Worm (Caenorhabditis elegans) whole organism, L2 larva: ENCODE measurements around the gene pph-6.

Experiments used
- C34F6.9 ChIP-seq: fragments of 150-350 bp; optimal IDR thresholded peaks from 2 replicates; lab custom pipeline; 2014; ENCODE audit warnings: missing biosample characterization, missing genetic modification characterization
- F13H6.1 ChIP-seq: sonication (generic microtip); optimal IDR thresholded peaks from 2 replicates; lab custom pipeline; 2016; ENCODE audit warnings: missing genetic modification characterization, missing compliant biosample characterization
- R02D3.7 ChIP-seq: fragments of 150-350 bp; optimal IDR thresholded peaks from 2 replicates; lab custom pipeline; 2014; ENCODE audit warnings: missing biosample characterization, missing genetic modification characterization
- Y55F3AM.14 ChIP-seq: fragments of 200-800 bp; sonication (Bioruptor generic); optimal IDR thresholded peaks from 2 replicates; lab custom pipeline; 2018; ENCODE audit warnings: mild to moderate bottlenecking, missing genetic modification characterization, missing compliant biosample characterization
- ZK546.5 ChIP-seq: sonication (generic microtip); optimal IDR thresholded peaks from 2 replicates; lab custom pipeline; 2017; ENCODE audit warnings: missing biosample characterization, missing genetic modification characterization
- alr-1 ChIP-seq: fragments of 150-350 bp; optimal IDR thresholded peaks from 2 replicates; lab custom pipeline; 2014; ENCODE audit warnings: missing biosample characterization, missing genetic modification characterization
- aly-2 ChIP-seq: fragments of 150-350 bp; optimal IDR thresholded peaks from 2 replicates; lab custom pipeline; 2014; ENCODE audit warnings: missing biosample characterization, missing genetic modification characterization
- ama-1 ChIP-seq: fragments of 150-350 bp; optimal IDR thresholded peaks from 2 replicates; lab custom pipeline; 2018; ENCODE audit warnings: inconsistent platforms
- blmp-1 ChIP-seq: sonication (generic microtip); optimal IDR thresholded peaks from 2 replicates; lab custom pipeline; 2017; ENCODE audit warnings: missing genetic modification characterization, mild to moderate bottlenecking, missing compliant biosample characterization, antibody characterized with exemption, moderate library complexity; ENCODE audit not compliant: insufficient read depth
- ceh-16 ChIP-seq: fragments of 150-350 bp; optimal IDR thresholded peaks from 2 replicates; lab custom pipeline; 2014; ENCODE audit warnings: missing biosample characterization, missing genetic modification characterization
- ceh-82 ChIP-seq: fragments of 150-350 bp; optimal IDR thresholded peaks from 2 replicates; lab custom pipeline; 2014; ENCODE audit warnings: missing biosample characterization, missing genetic modification characterization
- crh-2 ChIP-seq: sonication (generic microtip); optimal IDR thresholded peaks from 2 replicates; lab custom pipeline; 2017; ENCODE audit warnings: missing biosample characterization, missing genetic modification characterization
- dmd-4 ChIP-seq: sonication (generic microtip); optimal IDR thresholded peaks from 2 replicates; lab custom pipeline; 2017; ENCODE audit warnings: missing biosample characterization, missing genetic modification characterization
- egl-27 ChIP-seq: sonication (generic microtip); optimal IDR thresholded peaks from 3 replicates; lab custom pipeline; 2017; ENCODE audit warnings: missing biosample characterization, missing genetic modification reagents, missing genetic modification characterization
- elt-1 ChIP-seq: fragments of 150-350 bp; optimal IDR thresholded peaks from 2 replicates; lab custom pipeline; 2014; ENCODE audit warnings: missing biosample characterization, missing genetic modification characterization
- elt-3 ChIP-seq: sonication (generic microtip); optimal IDR thresholded peaks from 2 replicates; lab custom pipeline; 2017; ENCODE audit warnings: missing biosample characterization, missing genetic modification characterization
- fos-1 ChIP-seq: fragments of 150-350 bp; optimal IDR thresholded peaks from 2 replicates; lab custom pipeline; 2014; ENCODE audit warnings: missing biosample characterization, missing genetic modification characterization
- gmeb-1 ChIP-seq: fragments of 150-350 bp; optimal IDR thresholded peaks from 2 replicates; lab custom pipeline; 2014; ENCODE audit warnings: missing biosample characterization, missing genetic modification characterization
- lin-11 ChIP-seq: fragments of 150-350 bp; sonication (generic microtip); optimal IDR thresholded peaks from 2 replicates; lab custom pipeline; 2014; ENCODE audit warnings: missing biosample characterization, missing genetic modification characterization, inconsistent platforms, mixed read lengths
- lin-13 ChIP-seq: fragments of 150-350 bp; optimal IDR thresholded peaks from 2 replicates; lab custom pipeline; 2014; ENCODE audit warnings: missing biosample characterization, missing genetic modification reagents, missing genetic modification characterization
- lin-39 ChIP-seq: fragments of 150-350 bp; optimal IDR thresholded peaks from 2 replicates; lab custom pipeline; 2014; ENCODE audit warnings: missing biosample characterization, missing genetic modification reagents, missing genetic modification characterization
- lsy-2 ChIP-seq, 2 experiments: fragments of 150-350 bp in 1 of 2; sonication (generic microtip) in 1 of 2; optimal IDR thresholded peaks; 2 replicates each; lab custom pipeline; 2014 to 2017; ENCODE audit warnings: missing biosample characterization in 2 of 2, missing genetic modification characterization in 2 of 2
- mab-5 ChIP-seq: fragments of 150-350 bp; optimal IDR thresholded peaks from 2 replicates; lab custom pipeline; 2014; ENCODE audit warnings: missing biosample characterization, missing genetic modification characterization
- mbf-1 ChIP-seq: sonication (generic microtip); optimal IDR thresholded peaks from 2 replicates; lab custom pipeline; 2017; ENCODE audit warnings: missing biosample characterization, missing genetic modification characterization
- mdl-1 ChIP-seq, 2 experiments: fragments of 150-350 bp in 1 of 2; sonication (generic microtip) in 1 of 2; optimal IDR thresholded peaks; 2 replicates each; lab custom pipeline; 2017; ENCODE audit warnings: missing biosample characterization in 2 of 2, missing genetic modification characterization in 2 of 2
- nhr-10 ChIP-seq: sonication (generic microtip); optimal IDR thresholded peaks from 2 replicates; lab custom pipeline; 2017; ENCODE audit warnings: missing biosample characterization, missing genetic modification characterization
- nhr-11 ChIP-seq: fragments of 150-350 bp; optimal IDR thresholded peaks from 2 replicates; lab custom pipeline; 2014; ENCODE audit warnings: missing biosample characterization, missing genetic modification characterization
- nhr-12 ChIP-seq: fragments of 150-350 bp; optimal IDR thresholded peaks from 2 replicates; lab custom pipeline; 2014; ENCODE audit warnings: missing biosample characterization, missing genetic modification characterization
- nhr-129 ChIP-seq: fragments of 150-350 bp; optimal IDR thresholded peaks from 2 replicates; lab custom pipeline; 2014; ENCODE audit warnings: missing biosample characterization, missing genetic modification characterization
- nhr-21 ChIP-seq: fragments of 150-350 bp; optimal IDR thresholded peaks from 2 replicates; lab custom pipeline; 2014; ENCODE audit warnings: missing biosample characterization, missing genetic modification characterization
- nhr-23 ChIP-seq: fragments of 150-350 bp; optimal IDR thresholded peaks from 2 replicates; lab custom pipeline; 2014; ENCODE audit warnings: missing biosample characterization, missing genetic modification reagents, missing genetic modification characterization
- nhr-237 ChIP-seq: fragments of 150-350 bp; optimal IDR thresholded peaks from 2 replicates; lab custom pipeline; 2014; ENCODE audit warnings: missing biosample characterization, missing genetic modification characterization
- nhr-25 ChIP-seq: fragments of 150-350 bp; sonication (generic microtip); optimal IDR thresholded peaks from 3 replicates; lab custom pipeline; 2014; ENCODE audit warnings: missing biosample characterization, missing genetic modification characterization
- nhr-6 ChIP-seq: fragments of 150-350 bp; optimal IDR thresholded peaks from 2 replicates; lab custom pipeline; 2014; ENCODE audit warnings: missing biosample characterization, missing genetic modification characterization
- nhr-77 ChIP-seq: fragments of 150-350 bp; optimal IDR thresholded peaks from 2 replicates; lab custom pipeline; 2014; ENCODE audit warnings: missing biosample characterization, missing genetic modification characterization
- peb-1 ChIP-seq: fragments of 150-350 bp; optimal IDR thresholded peaks from 2 replicates; lab custom pipeline; 2014; ENCODE audit warnings: missing biosample characterization, missing genetic modification characterization
- sem-4 ChIP-seq: fragments of 150-350 bp; optimal IDR thresholded peaks from 2 replicates; lab custom pipeline; 2014; ENCODE audit warnings: missing biosample characterization, missing genetic modification reagents, missing genetic modification characterization
- skn-1 ChIP-seq: sonication (generic microtip); optimal IDR thresholded peaks from 2 replicates; lab custom pipeline; 2017; ENCODE audit warnings: missing biosample characterization, missing genetic modification characterization
- sma-3 ChIP-seq: sonication (generic microtip); optimal IDR thresholded peaks from 2 replicates; lab custom pipeline; 2016; ENCODE audit warnings: missing genetic modification reagents, missing genetic modification characterization, missing compliant biosample characterization
- sma-9 ChIP-seq, 2 experiments: fragments of 150-350 bp in 1 of 2; sonication (generic microtip) in 1 of 2; optimal IDR thresholded peaks; 2 replicates each; lab custom pipeline; 2014 to 2016; ENCODE audit warnings: missing genetic modification characterization in 2 of 2, mild to moderate bottlenecking in 1 of 2, missing biosample characterization in 1 of 2, missing compliant biosample characterization in 1 of 2, missing genetic modification reagents in 1 of 2, moderate library complexity in 1 of 2
- snpc-4 ChIP-seq: fragments of 150-350 bp; optimal IDR thresholded peaks from 2 replicates; lab custom pipeline; 2014; ENCODE audit warnings: missing biosample characterization, missing genetic modification characterization
- unc-39 ChIP-seq: fragments of 150-350 bp; optimal IDR thresholded peaks from 2 replicates; lab custom pipeline; 2014; ENCODE audit warnings: missing biosample characterization, missing genetic modification characterization
- unc-55 ChIP-seq: fragments of 150-350 bp; sonication (generic microtip); optimal IDR thresholded peaks from 3 replicates; lab custom pipeline; 2014; ENCODE audit warnings: missing biosample characterization, missing genetic modification reagents, missing genetic modification characterization
- unc-62 ChIP-seq: fragments of 150-350 bp; optimal IDR thresholded peaks from 2 replicates; lab custom pipeline; 2014; ENCODE audit warnings: missing biosample characterization, missing genetic modification reagents, missing genetic modification characterization
- zag-1 ChIP-seq: fragments of 150-350 bp; optimal IDR thresholded peaks from 2 replicates; lab custom pipeline; 2014; ENCODE audit warnings: missing biosample characterization, missing genetic modification characterization
- ztf-1 ChIP-seq: fragments of 200-800 bp; sonication (Bioruptor generic); conservative IDR thresholded peaks from 2 replicates; pipeline ENCODE4 v1.3.6; 2022; ENCODE audit warnings: missing genetic modification characterization, missing compliant biosample characterization
- ztf-11 ChIP-seq: sonication (generic microtip); optimal IDR thresholded peaks from 2 replicates; lab custom pipeline; 2017; ENCODE audit warnings: missing biosample characterization, missing genetic modification characterization
- ztf-4 ChIP-seq: fragments of 150-350 bp; optimal IDR thresholded peaks from 2 replicates; lab custom pipeline; 2014; ENCODE audit warnings: missing biosample characterization, missing genetic modification characterization

The pph-6 gene

DNA sequence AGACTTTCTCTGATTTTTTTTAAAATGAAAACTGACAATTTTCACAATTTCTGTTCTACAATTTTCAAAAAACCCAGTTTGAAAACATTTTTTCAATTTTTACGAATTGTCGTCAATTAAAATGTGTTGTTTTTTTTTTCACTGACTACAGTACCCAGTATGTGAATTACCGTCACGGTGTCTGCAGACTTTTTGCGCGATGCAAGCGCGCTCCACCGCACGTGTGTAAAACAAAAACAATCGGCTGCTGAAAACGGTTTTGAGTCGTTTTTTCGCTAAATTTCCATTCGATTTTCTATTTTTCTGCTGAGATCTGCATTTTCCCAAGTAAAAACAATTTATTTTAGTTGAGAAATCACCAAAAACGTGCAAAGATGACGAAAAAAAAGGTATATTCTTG is 5.3 kb upstream of the pph-6 start (continued):
- peak; percentile 93 for TF ChIP-seq zag-1 (tag; lab: Kevin White, UChicago)
- TF ChIP-seq alr-1 (tag; lab: Kevin White, UChicago), result no peak
- TF ChIP-seq elt-3 (tag; lab: Kevin White, UChicago), result no peak
- TF ChIP-seq lsy-2 (tag; optimal IDR thresholded peaks at IDR 0.05; lab: Kevin White, UChicago), result peak; percentile 99 to 100
- peak; percentile 99 for TF ChIP-seq nhr-25
- TF ChIP-seq ztf-11 (tag; lab: Kevin White, UChicago), result no peak
- peak; percentile 91 for TF ChIP-seq nhr-77 (tag; lab: Kevin White, UChicago)
- peak; percentile 94 for TF ChIP-seq F13H6.1 (tag; lab: Kevin White, UChicago)
- peak; percentile 99 for TF ChIP-seq unc-55 (GFP tag; lab: Kevin White, UChicago)
- peak; percentile 88 for TF ChIP-seq ceh-16 (tag; lab: Kevin White, UChicago)
- TF ChIP-seq ztf-4 (tag; lab: Kevin White, UChicago), result peak; percentile 96
- TF ChIP-seq ceh-82, result peak; percentile 91
- peak; percentile 86 for TF ChIP-seq nhr-237 (tag; lab: Kevin White, UChicago)
- peak; percentile 59 for TF ChIP-seq nhr-12 (tag; lab: Kevin White, UChicago)
- TF ChIP-seq ztf-1 (GFP tag; lab: Robert Waterston, UW), result no peak
- TF ChIP-seq blmp-1 (tag; lab: Kevin White, UChicago), result peak; percentile 89

DNA sequence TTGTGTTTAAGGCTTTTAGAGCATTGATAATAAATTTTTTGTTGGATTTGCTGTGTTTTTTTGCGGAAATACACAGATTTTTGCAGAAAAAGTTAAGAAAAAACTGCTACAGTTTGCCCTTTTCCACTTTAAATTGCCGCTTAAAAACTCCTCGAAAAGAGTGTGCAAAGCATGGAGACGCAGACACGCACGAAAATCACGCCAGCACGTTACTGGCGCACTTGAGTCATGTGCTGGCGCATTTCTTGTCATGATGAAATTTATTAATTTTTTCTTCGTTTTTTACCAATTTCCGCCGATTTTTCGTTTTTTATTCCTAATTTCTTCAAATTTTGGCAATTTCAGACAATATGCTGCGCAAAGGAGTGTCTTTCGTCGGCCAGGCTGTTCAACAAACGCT is 1.4 kb upstream of the pph-6 start, which contains the start of gene C34C12.8:
C34C12.8 (plus strand) TSS at position 346 of the 400 bp plus-strand sequence.
- TF ChIP-seq unc-55 (GFP tag; lab: Kevin White, UChicago) (peak; percentile 97), elt-1 (peak; percentile 41), gmeb-1 (tag; lab: Kevin White, UChicago) (peak; percentile 98), F13H6.1 (tag; lab: Kevin White, UChicago) (peak; percentile 93), nhr-21 (peak; percentile 96), nhr-25 (peak; percentile 97), alr-1 (tag; lab: Kevin White, UChicago) (no peak), fos-1 (tag; lab: Kevin White, UChicago) (peak; percentile 70), peb-1 (tag; lab: Kevin White, UChicago) (no peak), nhr-129 (tag; lab: Kevin White, UChicago) (peak; percentile 91), mbf-1 (tag; lab: Kevin White, UChicago) (no peak), mdl-1 (tag; optimal IDR thresholded peaks at IDR 0.05; lab: Kevin White, UChicago) (peak in 1 of 2 experiments; percentile 73), nhr-77 (tag; lab: Kevin White, UChicago) (peak; percentile 85), C34F6.9 (tag; lab: Kevin White, UChicago) (peak; percentile 97), R02D3.7 (tag; lab: Kevin White, UChicago) (peak; percentile 77), blmp-1 (tag; lab: Kevin White, UChicago) (peak; percentile 74), lin-11 (tag; lab: Kevin White, UChicago) (peak; percentile 93), nhr-11 (tag; lab: Kevin White, UChicago) (no peak), egl-27 (tag; lab: Kevin White, UChicago) (peak; percentile 93), ZK546.5 (peak; percentile 65), unc-62 (GFP tag; lab: Kevin White, UChicago) (peak; percentile 58), crh-2 (tag; lab: Kevin White, UChicago) (peak; percentile 96), zag-1 (tag; lab: Kevin White, UChicago) (peak; percentile 81), mab-5 (peak; percentile 96), ceh-82 (peak; percentile 71), ama-1 (lab: Kevin White, UChicago) (peak; percentile 79), elt-3 (tag; lab: Kevin White, UChicago) (no peak), nhr-237 (tag; lab: Kevin White, UChicago) (peak; percentile 69), ztf-11 (tag; lab: Kevin White, UChicago) (no peak), nhr-6 (peak; percentile 86), lsy-2 (tag; optimal IDR thresholded peaks at IDR 0.05; lab: Kevin White, UChicago) (peak; percentile 97), sma-3 (GFP tag; lab: Kevin White, UChicago) (peak; percentile 95), Y55F3AM.14 (GFP tag; lab: Kevin White, UChicago) (peak; percentile 80), ztf-1 (GFP tag; lab: Robert Waterston, UW) (0 out of 2 replicates have a peak, but pooled peaks have one; percentile 42), sem-4 (tag; lab: Kevin White, UChicago) (peak; percentile 94), dmd-4 (tag; lab: Kevin White, UChicago) (peak; percentile 35), skn-1 (tag; lab: Kevin White, UChicago) (no peak), nhr-23 (tag; lab: Kevin White, UChicago) (no peak), nhr-10 (tag; lab: Kevin White, UChicago) (peak; percentile 85), snpc-4 (peak; percentile 71), lin-13 (GFP tag; lab: Kevin White, UChicago) (peak; percentile 94), nhr-12 (tag; lab: Kevin White, UChicago) (no peak), ztf-4 (tag; lab: Kevin White, UChicago) (peak; percentile 94), aly-2 (peak; percentile 48), unc-39 (tag; lab: Kevin White, UChicago) (no peak), sma-9 (GFP tag; optimal IDR thresholded peaks at IDR 0.05; lab: Kevin White, UChicago) (peak; percentile 97), sma-9 (tag; optimal IDR thresholded peaks at IDR 0.05; lab: Kevin White, UChicago) (no peak), ceh-16 (tag; lab: Kevin White, UChicago) (peak; percentile 79), lin-39 (tag; lab: Kevin White, UChicago) (no peak)
